ENCODE assay signal across 5 worm cellular contexts in the genomic region with DNA sequence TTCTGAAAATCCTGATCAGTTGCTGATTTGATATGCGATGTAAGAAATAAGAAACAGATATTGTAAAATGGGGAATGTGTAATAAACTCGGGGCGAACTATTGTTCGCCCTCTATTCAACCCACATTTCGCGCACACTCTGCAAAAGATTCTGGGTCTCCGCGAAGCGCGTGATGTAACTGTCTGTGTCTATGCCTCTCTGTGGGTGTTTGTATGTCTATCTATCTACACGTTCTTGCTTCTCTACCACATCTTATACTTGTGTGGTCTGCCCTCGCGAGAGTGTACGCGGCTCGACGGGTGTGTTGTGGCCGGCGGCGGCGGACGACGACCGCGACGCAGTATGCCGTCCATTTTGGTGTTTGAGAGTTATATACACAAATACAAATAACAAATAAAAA.
TF ChIP-seq lines count a peak whose summit lies in the region.

No protein-coding gene starts in this region.

TF ChIP-seq in whole organism, L1 larva, 84 proteins besides CTCF, POLR2A, EP300 and RAD21 (continues in another document):
- TF ChIP-seq xbp-1 (tag; optimal IDR thresholded peaks at IDR 0.05; lab: Kevin White, UChicago), result peak; percentile 45
- no peak for TF ChIP-seq pag-3 (tag; optimal IDR thresholded peaks at IDR 0.05; lab: Kevin White, UChicago; ENCODE audit: borderline replicate concordance, insufficient read depth)
- TF ChIP-seq irx-1 (tag; optimal IDR thresholded peaks at IDR 0.05; lab: Kevin White, UChicago), result no peak
- TF ChIP-seq unc-62 (GFP tag; optimal IDR thresholded peaks at IDR 0.05; lab: Kevin White, UChicago), result no peak
- peak; percentile 12 for TF ChIP-seq egl-13 (tag; optimal IDR thresholded peaks at IDR 0.05; lab: Kevin White, UChicago)
- peak; percentile 53 for TF ChIP-seq rnt-1 (tag; optimal IDR thresholded peaks at IDR 0.05; lab: Kevin White, UChicago)
- no peak for TF ChIP-seq mef-2 (tag; optimal IDR thresholded peaks at IDR 0.05; lab: Kevin White, UChicago)
- TF ChIP-seq unc-130 (tag; optimal IDR thresholded peaks at IDR 0.05; lab: Kevin White, UChicago), result no peak
- peak; percentile 64 for TF ChIP-seq nhr-20 (tag; optimal IDR thresholded peaks at IDR 0.05; lab: Kevin White, UChicago)
- TF ChIP-seq jun-1 (tag; optimal IDR thresholded peaks at IDR 0.05; lab: Kevin White, UChicago), result peak; percentile 29
- peak; percentile 10 for TF ChIP-seq C16A3.4 (tag; optimal IDR thresholded peaks at IDR 0.05; lab: Kevin White, UChicago)
- peak; percentile 24 for TF ChIP-seq unc-86 (tag; optimal IDR thresholded peaks at IDR 0.05; lab: Kevin White, UChicago)
- peak; percentile 61 for TF ChIP-seq swsn-7 (tag; optimal IDR thresholded peaks at IDR 0.05; lab: Kevin White, UChicago)
- TF ChIP-seq fkh-10 (GFP tag; optimal IDR thresholded peaks at IDR 0.05; lab: Kevin White, UChicago), result peak; percentile 20
- no peak for TF ChIP-seq tlp-1 (tag; optimal IDR thresholded peaks at IDR 0.05; lab: Kevin White, UChicago)
- no peak for TF ChIP-seq egl-27 (tag; optimal IDR thresholded peaks at IDR 0.05; lab: Kevin White, UChicago)
- peak; percentile 8 for TF ChIP-seq snpc-4 (tag; optimal IDR thresholded peaks at IDR 0.05; lab: Kevin White, UChicago)

TF ChIP-seq in whole organism, L3 larva, 47 proteins besides CTCF, POLR2A, EP300 and RAD21 (continues in another document):
- TF ChIP-seq tbx-2 (tag; optimal IDR thresholded peaks at IDR 0.05; lab: Kevin White, UChicago) (peak; percentile 4), lin-39 (tag; optimal IDR thresholded peaks at IDR 0.05; lab: Kevin White, UChicago) (peak; percentile 71), nfya-1 (tag; optimal IDR thresholded peaks at IDR 0.05; lab: Kevin White, UChicago; ENCODE audit: insufficient read depth) (peak; percentile 84), hmg-11 (tag; optimal IDR thresholded peaks at IDR 0.05; lab: Kevin White, UChicago) (peak; percentile 56), nhr-23 (tag; optimal IDR thresholded peaks at IDR 0.05; lab: Kevin White, UChicago) (peak; percentile 75), egl-27 (tag; optimal IDR thresholded peaks at IDR 0.05; lab: Kevin White, UChicago) (peak; percentile 41), elt-2 (tag; optimal IDR thresholded peaks at IDR 0.05; lab: Kevin White, UChicago) (peak; percentile 59), pqm-1 (tag; optimal IDR thresholded peaks at IDR 0.05; lab: Kevin White, UChicago) (peak; percentile 52), ama-1 (optimal IDR thresholded peaks at IDR 0.05; lab: Kevin White, UChicago) (no peak), ceh-82 (tag; optimal IDR thresholded peaks at IDR 0.05; lab: Kevin White, UChicago) (no peak), ceh-16 (tag; optimal IDR thresholded peaks at IDR 0.05; lab: Kevin White, UChicago) (no peak), mdl-1 (tag; optimal IDR thresholded peaks at IDR 0.05; lab: Kevin White, UChicago) (peak; percentile 6), nhr-25 (tag; optimal IDR thresholded peaks at IDR 0.05; lab: Kevin White, UChicago) (peak; percentile 80), nhr-43 (tag; optimal IDR thresholded peaks at IDR 0.05; lab: Kevin White, UChicago; ENCODE audit: poor library complexity, severe bottlenecking) (peak; percentile 74), pha-4 (tag; optimal IDR thresholded peaks at IDR 0.05; lab: Kevin White, UChicago) (peak; percentile 71), jun-1 (tag; optimal IDR thresholded peaks at IDR 0.05; lab: Kevin White, UChicago) (peak; percentile 68), fkh-10 (GFP tag; optimal IDR thresholded peaks at IDR 0.05; lab: Kevin White, UChicago) (no peak), ceh-28 (tag; optimal IDR thresholded peaks at IDR 0.05; lab: Kevin White, UChicago) (peak; percentile 33)

TF ChIP-seq in whole organism, early embryonic, 17 proteins besides CTCF, POLR2A, EP300 and RAD21:
- TF ChIP-seq tbx-37 (GFP tag; conservative IDR thresholded peaks at IDR 0.05; lab: Robert Waterston, UW), result no peak
- TF ChIP-seq scrt-1 (GFP tag; IDR thresholded peaks at IDR 0.05; lab: Robert Waterston, UW), result no peak
- peak; percentile 49 for TF ChIP-seq F13C5.2 (tag; optimal IDR thresholded peaks at IDR 0.05; lab: Kevin White, UChicago)
- TF ChIP-seq tra-4 (tag; optimal IDR thresholded peaks at IDR 0.05; lab: Kevin White, UChicago), result no peak
- TF ChIP-seq ceh-13 (GFP tag; optimal IDR thresholded peaks at IDR 0.05; lab: Kevin White, UChicago), result no peak
- no peak for TF ChIP-seq aly-1 (tag; optimal IDR thresholded peaks at IDR 0.05; lab: Kevin White, UChicago)
- TF ChIP-seq B0310.2 (tag; optimal IDR thresholded peaks at IDR 0.05; lab: Kevin White, UChicago), result no peak
- TF ChIP-seq sea-1 (GFP tag; conservative IDR thresholded peaks at IDR 0.05; lab: Robert Waterston, UW), result no peak
- TF ChIP-seq hmg-4 (GFP tag; optimal IDR thresholded peaks at IDR 0.05; lab: Kevin White, UChicago), result peak; percentile 76
- TF ChIP-seq pes-1 (GFP tag; IDR thresholded peaks at IDR 0.05; lab: Robert Waterston, UW), result no peak
- no peak for TF ChIP-seq ceh-36 (tag; optimal IDR thresholded peaks at IDR 0.05; lab: Kevin White, UChicago)
- no peak for TF ChIP-seq flt-1 (GFP tag; IDR thresholded peaks at IDR 0.05; lab: Robert Waterston, UW)

TF ChIP-seq in whole organism, midembryonic, 9 proteins besides CTCF, POLR2A, EP300 and RAD21:
- TF ChIP-seq ztf-23 (GFP tag; IDR thresholded peaks at IDR 0.05; lab: Robert Waterston, UW) (no peak), ztf-29 (GFP tag; IDR thresholded peaks at IDR 0.05; lab: Robert Waterston, UW) (peak; percentile 33; the same call in 1 of the 2 replicates), cog-1 (tag; optimal IDR thresholded peaks at IDR 0.05; lab: Kevin White, UChicago) (peak; percentile 76)

TF ChIP-seq in whole organism, young adult, 124 proteins besides CTCF, POLR2A, EP300 and RAD21:
- TF ChIP-seq egl-18 (GFP tag; IDR thresholded peaks at IDR 0.05; lab: Robert Waterston, UW) (no peak), snpc-3.4 (tag; optimal IDR thresholded peaks at IDR 0.05; lab: Kevin White, UChicago) (peak; percentile 44), ceh-27 (GFP tag; optimal IDR thresholded peaks at IDR 0.05; lab: Kevin White, UChicago) (peak; percentile 73), ceh-40 (GFP tag; IDR thresholded peaks at IDR 0.05; lab: Robert Waterston, UW) (no peak), attf-3 (GFP tag; conservative IDR thresholded peaks at IDR 0.05; lab: Robert Waterston, UW) (no peak), snpc-1.3 (tag; optimal IDR thresholded peaks at IDR 0.05; lab: Kevin White, UChicago; ENCODE audit: insufficient read depth) (no peak), C06A6.2 (GFP tag; conservative IDR thresholded peaks at IDR 0.05; lab: Robert Waterston, UW) (no peak), F57A8.1 (GFP tag; optimal IDR thresholded peaks at IDR 0.05; lab: Kevin White, UChicago) (no peak), F37B4.10 (GFP tag; IDR thresholded peaks at IDR 0.05; lab: Robert Waterston, UW) (no peak), madf-8 (GFP tag; conservative IDR thresholded peaks at IDR 0.05; lab: Robert Waterston, UW) (no peak), ZK185.1 (tag; optimal IDR thresholded peaks at IDR 0.05; lab: Kevin White, UChicago; ENCODE audit: poor library complexity, severe bottlenecking) (peak; percentile 21), lin-40 (tag; optimal IDR thresholded peaks at IDR 0.05; lab: Kevin White, UChicago) (peak; percentile 68), lir-1 (GFP tag; conservative IDR thresholded peaks at IDR 0.05; lab: Robert Waterston, UW) (no peak), die-1 (tag; optimal IDR thresholded peaks at IDR 0.05; lab: Kevin White, UChicago) (no peak), madf-10 (tag; optimal IDR thresholded peaks at IDR 0.05; lab: Kevin White, UChicago) (peak; percentile 95), K12H6.12 (tag; optimal IDR thresholded peaks at IDR 0.05; lab: Kevin White, UChicago) (peak; percentile 47), nfyb-1 (GFP tag; IDR thresholded peaks at IDR 0.05; lab: Robert Waterston, UW) (0 out of 2 replicates have a peak, but pooled peaks have one; percentile 47), dpl-1 (GFP tag; optimal IDR thresholded peaks at IDR 0.05; lab: Kevin White, UChicago) (no peak), lin-35 (GFP tag; optimal IDR thresholded peaks at IDR 0.05; lab: Kevin White, UChicago) (no peak), fkh-3 (tag; optimal IDR thresholded peaks at IDR 0.05; lab: Kevin White, UChicago) (no peak), snpc-4 (GFP tag; optimal IDR thresholded peaks at IDR 0.05; lab: Kevin White, UChicago) (no peak), snpc-4 (tag; optimal IDR thresholded peaks at IDR 0.05; lab: Kevin White, UChicago) (peak in 2 of 4 experiments; percentile 17 to 40), F10E7.11 (tag; optimal IDR thresholded peaks at IDR 0.05; lab: Kevin White, UChicago) (no peak), Y95B8A.8 (GFP tag; IDR thresholded peaks at IDR 0.05; lab: Robert Waterston, UW) (no peak), nhr-80 (tag; optimal IDR thresholded peaks at IDR 0.05; lab: Kevin White, UChicago) (peak; percentile 73), repo-1 (tag; optimal IDR thresholded peaks at IDR 0.05; lab: Kevin White, UChicago) (no peak), B0019.2 (GFP tag; conservative IDR thresholded peaks at IDR 0.05; lab: Robert Waterston, UW) (no peak), chd-7 (tag; optimal IDR thresholded peaks at IDR 0.05; lab: Kevin White, UChicago) (no peak), bed-1 (GFP tag; IDR thresholded peaks at IDR 0.05; lab: Robert Waterston, UW) (no peak), Y79H2A.3 (GFP tag; conservative IDR thresholded peaks at IDR 0.05; lab: Robert Waterston, UW) (no peak), attf-5 (GFP tag; optimal IDR thresholded peaks at IDR 0.05; lab: Kevin White, UChicago) (peak; percentile 60), let-526 (GFP tag; IDR thresholded peaks at IDR 0.05; lab: Robert Waterston, UW) (0 out of 2 replicates have a peak, but pooled peaks have one; percentile 27), pbrm-1 (GFP tag; IDR thresholded peaks at IDR 0.05; lab: Robert Waterston, UW) (peak; percentile 20; the same call in 1 of the 2 replicates), ztf-18 (tag; optimal IDR thresholded peaks at IDR 0.05; lab: Kevin White, UChicago) (peak; percentile 17), hmg-1.2 (GFP tag; IDR thresholded peaks at IDR 0.05; lab: Robert Waterston, UW) (peak; percentile 75; the same call in 1 of the 2 replicates), B0261.1 (tag; optimal IDR thresholded peaks at IDR 0.05; lab: Kevin White, UChicago) (no peak), B0035.1 (tag; optimal IDR thresholded peaks at IDR 0.05; lab: Kevin White, UChicago) (no peak), ztf-26 (tag; optimal IDR thresholded peaks at IDR 0.05; lab: Kevin White, UChicago) (peak; percentile 33), atf-7 (tag; optimal IDR thresholded peaks at IDR 0.05; lab: Kevin White, UChicago) (no peak), him-1 (tag; optimal IDR thresholded peaks at IDR 0.05; lab: Kevin White, UChicago) (no peak), cebp-1 (GFP tag; IDR thresholded peaks at IDR 0.05; lab: Robert Waterston, UW) (no peak), cebp-1 (tag; optimal IDR thresholded peaks at IDR 0.05; lab: Kevin White, UChicago) (no peak), madf-3 (GFP tag; IDR thresholded peaks at IDR 0.05; lab: Robert Waterston, UW) (0 out of 2 replicates have a peak, but pooled peaks have one; percentile 62)
